Fruit fly (Drosophila melanogaster): Measurements from ENCODE around the gene CG34316.

dm6 chr3R:15249735-15250134 lies 19.4 kb downstream of the CG34316 start, which contains the start of gene CG42404:
- TF ChIP-seq CG34367 (tag; optimal IDR thresholded peaks at IDR 0.05), result no peak
- TF ChIP-seq CG17806 (tag; optimal IDR thresholded peaks at IDR 0.05), result no peak

Data from whole organism, pupa.